Worm (Caenorhabditis elegans) whole organism, L4/young adult: ENCODE measurements around the gene T25B9.9.

ENCODE experiments used
- W03F9.2 ChIP-seq: fragments of 150-350 bp; optimal IDR thresholded peaks from 2 replicates; lab custom pipeline; 2014; ENCODE audit warnings: missing biosample characterization, missing genetic modification characterization
- dao-5 ChIP-seq: sonication (generic microtip); optimal IDR thresholded peaks from 2 replicates; lab custom pipeline; 2016; ENCODE audit warnings: missing genotype, missing genetic modification characterization, moderate library complexity, missing compliant biosample characterization
- him-1 ChIP-seq: sonication (generic microtip); optimal IDR thresholded peaks from 2 replicates; lab custom pipeline; 2016; ENCODE audit warnings: missing genotype, missing genetic modification reagents, missing genetic modification characterization, missing compliant biosample characterization

DNA sequence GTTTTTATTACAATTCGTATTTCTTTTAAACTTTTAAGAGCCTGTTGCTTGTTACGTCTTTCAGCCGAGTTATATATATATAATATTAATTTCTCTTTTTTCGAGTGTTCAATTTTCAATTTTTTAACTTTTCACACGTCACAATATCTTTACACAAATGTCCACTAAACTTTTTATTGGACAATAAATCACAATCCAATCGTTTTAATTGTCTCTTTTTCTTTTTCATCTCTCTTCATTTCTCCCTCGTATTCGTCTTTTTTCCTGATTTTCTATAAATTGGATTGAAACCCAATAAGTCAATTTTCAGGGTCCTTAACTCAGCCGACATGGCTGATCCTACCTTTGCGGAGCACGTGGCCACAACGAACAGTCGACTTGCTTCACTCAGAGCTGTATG lies 42.6 kb downstream of the T25B9.9 start, which contains the start of gene miz-1:
- no peak for TF ChIP-seq dao-5 (tag; lab: Kevin White, UChicago)
- TF ChIP-seq him-1 (tag; lab: Kevin White, UChicago): no peak
- TF ChIP-seq W03F9.2: no peak
